Fruit fly (Drosophila melanogaster): Measurements from ENCODE around the gene GstD9.

Gene GstD9

dm6 chr3R:12406235-12407196, 39.2 kb upstream of the GstD9 start, which contains the start of gene CG5167 (continued):
- TF ChIP-seq CG12391 (tag; optimal IDR thresholded peaks at IDR 0.05) (peak; percentile 72), CG1792 (GFP tag; optimal IDR thresholded peaks at IDR 0.05) (no peak), Pdp1 (GFP tag; optimal IDR thresholded peaks at IDR 0.05) (peak in 1 of 2 experiments; percentile 16), CG10431 (GFP tag; optimal IDR thresholded peaks at IDR 0.05) (no peak), vvl (GFP tag; IDR thresholded peaks at IDR 0.05) (peak; percentile 49; the same call in 1 of the 2 replicates), grau (tag; optimal IDR thresholded peaks at IDR 0.05) (peak; percentile 56), exex (tag; optimal IDR thresholded peaks at IDR 0.05) (peak; percentile 89), CG7963 (GFP tag; IDR thresholded peaks at IDR 0.05; ENCODE audit: partially characterized antibody) (no peak), CG2712 (tag; optimal IDR thresholded peaks at IDR 0.05) (peak; percentile 64), CG15601 (tag; optimal IDR thresholded peaks at IDR 0.05) (peak; percentile 37), CG4730 (GFP tag; IDR thresholded peaks at IDR 0.05) (peak; percentile 8; the same call in 1 of the 2 replicates), Doc2 (GFP tag; IDR thresholded peaks at IDR 0.05) (no peak), CG18599 (GFP tag; optimal IDR thresholded peaks at IDR 0.05) (peak; percentile 67), CG9727 (GFP tag; optimal IDR thresholded peaks at IDR 0.05) (peak; percentile 59), Xbp1 (GFP tag; optimal IDR thresholded peaks at IDR 0.05) (peak; percentile 28), slp2 (GFP tag; optimal IDR thresholded peaks at IDR 0.05) (no peak), CG3407 (GFP tag; optimal IDR thresholded peaks at IDR 0.05) (no peak), Fer3 (tag; optimal IDR thresholded peaks at IDR 0.05) (peak; percentile 35), CG31441 (GFP tag; IDR thresholded peaks at IDR 0.05) (peak; percentile 38; the same call in 1 of the 2 replicates), zen (tag; optimal IDR thresholded peaks at IDR 0.05) (peak; percentile 57), ci (GFP tag; IDR thresholded peaks at IDR 0.05) (peak; percentile 43; the same call in 1 of the 3 replicates), gcm (GFP tag; optimal IDR thresholded peaks at IDR 0.05) (peak; percentile 19), Med (GFP tag) (peak; percentile 55), CG30020 (tag; optimal IDR thresholded peaks at IDR 0.05) (peak; percentile 5), BtbVII (GFP tag; optimal IDR thresholded peaks at IDR 0.05) (peak; percentile 63), HLH4C (GFP tag; IDR thresholded peaks at IDR 0.05; ENCODE audit: partially characterized antibody) (peak; percentile 39; the same call in 2 of the 3 replicates), Ptx1 (GFP tag; IDR thresholded peaks at IDR 0.05) (no peak), CG14710 (tag; optimal IDR thresholded peaks at IDR 0.05) (peak; percentile 51), Vsx1 (GFP tag; optimal IDR thresholded peaks at IDR 0.05) (peak; percentile 9), tin (GFP tag; optimal IDR thresholded peaks at IDR 0.05) (peak; percentile 18), Hr3 (GFP tag; optimal IDR thresholded peaks at IDR 0.05) (no peak), lab (GFP tag; optimal IDR thresholded peaks at IDR 0.05) (peak; percentile 54), CG13894 (tag; optimal IDR thresholded peaks at IDR 0.05) (peak; percentile 13), sqz (GFP tag; optimal IDR thresholded peaks at IDR 0.05) (peak; percentile 2), CG8290 (GFP tag; optimal IDR thresholded peaks at IDR 0.05) (peak; percentile 61), CG8290 (tag; optimal IDR thresholded peaks at IDR 0.05) (peak in 1 of 2 experiments; percentile 29), lilli (GFP tag; optimal IDR thresholded peaks at IDR 0.05) (peak; percentile 45), lmd (GFP tag; IDR thresholded peaks at IDR 0.05) (peak; percentile 16; the same call in 1 of the 2 replicates), pzg (GFP tag; optimal IDR thresholded peaks at IDR 0.05) (peak; percentile 5), fd3F (GFP tag; optimal IDR thresholded peaks at IDR 0.05) (peak; percentile 3), CrebB (tag; optimal IDR thresholded peaks at IDR 0.05) (peak; percentile 31), bsh (GFP tag; optimal IDR thresholded peaks at IDR 0.05) (peak; percentile 28 to 82), CG13287 (GFP tag; IDR thresholded peaks at IDR 0.05; ENCODE audit: partially characterized antibody) (peak; percentile 52; the same call in 1 of the 2 replicates), Deaf1 (tag; optimal IDR thresholded peaks at IDR 0.05) (peak; percentile 50), Awh (GFP tag; IDR thresholded peaks at IDR 0.05) (no peak), nerfin-2 (GFP tag; IDR thresholded peaks at IDR 0.05; ENCODE audit: partially characterized antibody) (peak; percentile 23; the same call in 1 of the 2 replicates)
